Worm (Caenorhabditis elegans) whole organism, young adult: ENCODE data around the gene T01G6.10.

ENCODE experiments used
- hlh-12 ChIP-seq: sonication (generic microtip); optimal IDR thresholded peaks from 2 replicates; lab custom pipeline; 2016; ENCODE audit warnings: missing genetic modification characterization, missing compliant biosample characterization
- nhr-120 ChIP-seq: fragments of 200-800 bp; sonication (Bioruptor generic); IDR thresholded peaks from 2 replicates; pipeline ENCODE4 v1.3.6; 2022; ENCODE audit warnings: missing genetic modification characterization, missing compliant biosample characterization
- tbx-9 ChIP-seq: sonication (generic microtip); optimal IDR thresholded peaks from 2 replicates; lab custom pipeline; 2016; ENCODE audit warnings: borderline replicate concordance, missing genetic modification characterization, inconsistent platforms, missing compliant biosample characterization

DNA sequence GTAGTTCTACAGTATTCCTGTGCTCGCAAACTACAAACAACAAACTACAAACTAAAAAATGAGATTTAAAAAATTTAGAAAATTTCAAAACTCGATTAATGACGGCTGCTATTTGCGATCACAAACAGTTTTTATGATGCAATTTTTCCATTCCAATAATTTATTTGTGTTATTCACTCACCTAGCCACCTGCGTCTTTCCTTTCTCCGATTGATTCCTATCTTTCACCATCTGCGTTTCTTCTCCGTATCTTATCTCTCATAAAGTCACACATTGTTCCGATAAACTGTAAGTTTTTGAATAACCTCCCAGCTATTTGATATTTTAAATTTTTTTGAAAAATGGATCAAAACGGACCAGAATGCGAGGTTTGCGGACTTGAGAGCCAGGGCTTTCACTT is 31.2 kb upstream of the T01G6.10 start, which contains the start of gene nhr-132:
- TF ChIP-seq tbx-9 (tag; lab: Kevin White, UChicago) (no peak), hlh-12 (no peak), nhr-120 (GFP tag; lab: Robert Waterston, UW) (no peak)
